Worm (Caenorhabditis elegans) whole organism, young adult: Measurements from ENCODE around the gene srr-9.
A peak's percentile ranks its signal among the peaks of the same experiment; 100 is the strongest.

Experiments
- B0035.1 ChIP-seq: sonication (generic microtip); optimal IDR thresholded peaks from 2 replicates; lab custom pipeline; 2016; ENCODE audit warnings: missing genetic modification characterization, mild to moderate bottlenecking, missing compliant biosample characterization, missing genotype, missing genetic modification reagents
- B0261.1 ChIP-seq: sonication (generic microtip); optimal IDR thresholded peaks from 2 replicates; lab custom pipeline; 2016; ENCODE audit warnings: mild to moderate bottlenecking, missing genetic modification characterization, moderate library complexity, missing compliant biosample characterization
- D2030.7 ChIP-seq: fragments of 200-800 bp; sonication (Bioruptor generic); IDR thresholded peaks from 2 replicates; pipeline ENCODE4 v1.3.6; 2022; ENCODE audit warnings: missing genetic modification reagents, missing genetic modification characterization, missing compliant biosample characterization
- F10E7.11 ChIP-seq: sonication (generic microtip); optimal IDR thresholded peaks from 2 replicates; lab custom pipeline; 2017; ENCODE audit warnings: mild to moderate bottlenecking, missing genetic modification characterization, moderate library complexity, missing compliant biosample characterization
- F37B4.10 ChIP-seq: fragments of 200-800 bp; sonication (Bioruptor generic); IDR thresholded peaks from 2 replicates; pipeline ENCODE4 v1.3.6; 2022; ENCODE audit warnings: missing genetic modification characterization, missing compliant biosample characterization
- F39B2.1 ChIP-seq: fragments of 200-800 bp; sonication (Bioruptor generic); IDR thresholded peaks from 2 replicates; pipeline ENCODE4 v1.3.6; 2022; ENCODE audit warnings: missing genetic modification reagents, missing genetic modification characterization, missing compliant biosample characterization
- F49E8.2 ChIP-seq: sonication (generic microtip); optimal IDR thresholded peaks from 3 replicates; lab custom pipeline; 2017; ENCODE audit warnings: missing genetic modification characterization, mild to moderate bottlenecking, missing compliant biosample characterization, antibody characterized with exemption, moderate library complexity; ENCODE audit not compliant: insufficient read depth
- F52B5.7 ChIP-seq: sonication (generic microtip); optimal IDR thresholded peaks from 2 replicates; lab custom pipeline; 2016; ENCODE audit warnings: mild to moderate bottlenecking, missing genetic modification characterization, missing compliant biosample characterization
- F55B11.4 ChIP-seq: sonication (generic microtip); optimal IDR thresholded peaks from 2 replicates; lab custom pipeline; 2016; ENCODE audit warnings: missing compliant biosample characterization, missing genetic modification characterization, borderline replicate concordance; ENCODE audit not compliant: insufficient read depth
- K12H6.12 ChIP-seq: fragments of 200-800 bp; sonication (Bioruptor generic); optimal IDR thresholded peaks from 2 replicates; lab custom pipeline; 2018; ENCODE audit warnings: mild to moderate bottlenecking, missing genetic modification characterization, missing compliant biosample characterization
- T07F8.4 ChIP-seq: sonication (generic microtip); optimal IDR thresholded peaks from 2 replicates; lab custom pipeline; 2016; ENCODE audit warnings: mild to moderate bottlenecking, missing genetic modification characterization, moderate library complexity, missing compliant biosample characterization
- Y53G8AR.9 ChIP-seq: fragments of 200-800 bp; sonication (Bioruptor generic); conservative IDR thresholded peaks from 2 replicates; pipeline ENCODE4 v1.3.6; 2022; ENCODE audit warnings: missing genetic modification reagents, missing genetic modification characterization, missing compliant biosample characterization
- Y67H2A.10 ChIP-seq: fragments of 200-800 bp; sonication (Bioruptor generic); conservative IDR thresholded peaks from 2 replicates; pipeline ENCODE4 v1.3.6; 2022; ENCODE audit warnings: missing genetic modification reagents, missing genetic modification characterization, missing compliant biosample characterization
- akir-1 ChIP-seq: fragments of 200-800 bp; sonication (Bioruptor generic); optimal IDR thresholded peaks from 2 replicates; lab custom pipeline; 2018; ENCODE audit warnings: mild to moderate bottlenecking, missing genetic modification characterization, moderate library complexity, missing compliant biosample characterization
- attf-3 ChIP-seq: fragments of 200-800 bp; sonication (Bioruptor generic); conservative IDR thresholded peaks from 2 replicates; pipeline ENCODE4 v1.3.6; 2022; ENCODE audit warnings: missing genetic modification reagents, missing genetic modification characterization, missing compliant biosample characterization
- bed-1 ChIP-seq: fragments of 200-800 bp; sonication (Bioruptor generic); IDR thresholded peaks from 2 replicates; pipeline ENCODE4 v1.3.6; 2022; ENCODE audit warnings: missing genetic modification reagents, missing genetic modification characterization, missing compliant biosample characterization
- bed-2 ChIP-seq: fragments of 200-800 bp; sonication (Bioruptor generic); IDR thresholded peaks from 2 replicates; pipeline ENCODE4 v1.3.6; 2022; ENCODE audit warnings: missing genetic modification reagents, missing genetic modification characterization, missing compliant biosample characterization
- cebp-1 ChIP-seq, 2 experiments: fragments of 200-800 bp in 1 of 2; sonication (Bioruptor generic) in 1 of 2; sonication (generic microtip) in 1 of 2; IDR thresholded peaks in 1 of 2; optimal IDR thresholded peaks in 1 of 2; 2 replicates each; pipeline versions ENCODE4 v1.3.6 to Lab custom; 2017 to 2022; ENCODE audit warnings: missing compliant biosample characterization in 2 of 2, missing genetic modification characterization in 2 of 2, mild to moderate bottlenecking in 1 of 2, missing genetic modification reagents in 1 of 2, moderate library complexity in 1 of 2
- cebp-2 ChIP-seq: fragments of 200-800 bp; sonication (Bioruptor generic); IDR thresholded peaks from 2 replicates; pipeline ENCODE4 v1.3.6; 2022; ENCODE audit warnings: missing genetic modification characterization, missing compliant biosample characterization
- ceh-100 ChIP-seq: fragments of 200-800 bp; sonication (Bioruptor generic); IDR thresholded peaks from 2 replicates; pipeline ENCODE4 v1.3.6; 2022; ENCODE audit warnings: missing genetic modification reagents, missing genetic modification characterization, missing compliant biosample characterization
- ceh-27 ChIP-seq: fragments of 200-800 bp; sonication (Bioruptor generic); optimal IDR thresholded peaks from 2 replicates; lab custom pipeline; 2018; ENCODE audit warnings: mild to moderate bottlenecking, missing genetic modification characterization, moderate library complexity, missing compliant biosample characterization
- ceh-79 ChIP-seq: sonication (generic microtip); optimal IDR thresholded peaks from 2 replicates; lab custom pipeline; 2017; ENCODE audit warnings: mild to moderate bottlenecking, missing genetic modification characterization, missing compliant biosample characterization
- ceh-91 ChIP-seq: fragments of 200-800 bp; sonication (Bioruptor generic); IDR thresholded peaks from 2 replicates; pipeline ENCODE4 v1.3.6; 2022; ENCODE audit warnings: missing genetic modification reagents, missing genetic modification characterization, missing compliant biosample characterization
- die-1 ChIP-seq: sonication (generic microtip); optimal IDR thresholded peaks from 2 replicates; lab custom pipeline; 2016; ENCODE audit warnings: missing genotype, mild to moderate bottlenecking, missing genetic modification characterization, missing compliant biosample characterization
- dpl-1 ChIP-seq: fragments of 150-350 bp; optimal IDR thresholded peaks from 2 replicates; lab custom pipeline; 2014; ENCODE audit warnings: missing biosample characterization, missing genetic modification reagents, missing genetic modification characterization
- egl-18 ChIP-seq: fragments of 200-800 bp; sonication (Bioruptor generic); IDR thresholded peaks from 2 replicates; pipeline ENCODE4 v1.3.6; 2022; ENCODE audit warnings: missing genetic modification reagents, missing genetic modification characterization, missing compliant biosample characterization
- egrh-3 ChIP-seq: fragments of 200-800 bp; sonication (Bioruptor generic); IDR thresholded peaks from 2 replicates; pipeline ENCODE4 v1.3.6; 2022; ENCODE audit warnings: missing genetic modification reagents, missing genetic modification characterization, missing compliant biosample characterization
- ets-4 ChIP-seq: fragments of 200-800 bp; sonication (Bioruptor generic); optimal IDR thresholded peaks from 2 replicates; lab custom pipeline; 2018; ENCODE audit warnings: mild to moderate bottlenecking, missing genetic modification characterization, missing compliant biosample characterization
- hsf-1 ChIP-seq: fragments of 200-800 bp; sonication (Bioruptor generic); IDR thresholded peaks from 2 replicates; pipeline ENCODE4 v1.3.6; 2022; ENCODE audit warnings: missing genetic modification reagents, missing genetic modification characterization, missing compliant biosample characterization
- let-607 ChIP-seq, 2 experiments: fragments of 200-800 bp in 1 of 2; sonication (Bioruptor generic) in 1 of 2; sonication (generic microtip) in 1 of 2; optimal IDR thresholded peaks; 2 replicates each; lab custom pipeline; 2016 to 2018; ENCODE audit warnings: mild to moderate bottlenecking in 2 of 2, missing compliant biosample characterization in 2 of 2, missing genetic modification characterization in 2 of 2, moderate library complexity in 2 of 2, missing genotype in 1 of 2
- madf-6 ChIP-seq: fragments of 200-800 bp; sonication (Bioruptor generic); IDR thresholded peaks from 2 replicates; pipeline ENCODE4 v1.3.6; 2022; ENCODE audit warnings: missing genetic modification reagents, missing genetic modification characterization, missing compliant biosample characterization
- mcd-1 ChIP-seq: fragments of 200-800 bp; sonication (Bioruptor generic); IDR thresholded peaks from 2 replicates; pipeline ENCODE4 v1.3.6; 2022; ENCODE audit warnings: missing genetic modification reagents, missing genetic modification characterization, missing compliant biosample characterization
- mel-28 ChIP-seq: sonication (generic microtip); optimal IDR thresholded peaks from 2 replicates; lab custom pipeline; 2016; ENCODE audit warnings: borderline replicate concordance, mild to moderate bottlenecking, missing genetic modification characterization, missing compliant biosample characterization
- nhr-120 ChIP-seq: fragments of 200-800 bp; sonication (Bioruptor generic); IDR thresholded peaks from 2 replicates; pipeline ENCODE4 v1.3.6; 2022; ENCODE audit warnings: missing genetic modification characterization, missing compliant biosample characterization
- nhr-179 ChIP-seq: sonication (generic microtip); optimal IDR thresholded peaks from 2 replicates; lab custom pipeline; 2016; ENCODE audit warnings: mild to moderate bottlenecking, missing genetic modification characterization, missing compliant biosample characterization
- nhr-27 ChIP-seq: fragments of 200-800 bp; sonication (Bioruptor generic); optimal IDR thresholded peaks from 2 replicates; lab custom pipeline; 2018; ENCODE audit warnings: mild to moderate bottlenecking, missing genetic modification characterization, moderate library complexity, missing compliant biosample characterization
- repo-1 ChIP-seq: sonication (generic microtip); optimal IDR thresholded peaks from 2 replicates; lab custom pipeline; 2017; ENCODE audit warnings: mild to moderate bottlenecking, missing genetic modification characterization, missing compliant biosample characterization
- sea-2 ChIP-seq: fragments of 200-800 bp; sonication (Bioruptor generic); IDR thresholded peaks from 2 replicates; pipeline ENCODE4 v1.3.6; 2022; ENCODE audit warnings: missing genetic modification characterization, missing compliant biosample characterization
- snpc-1.3 ChIP-seq: sonication (generic microtip); optimal IDR thresholded peaks from 2 replicates; lab custom pipeline; 2017; ENCODE audit warnings: missing genetic modification characterization, mild to moderate bottlenecking, missing compliant biosample characterization, antibody characterized with exemption, moderate library complexity, missing genotype, missing genetic modification reagents; ENCODE audit not compliant: insufficient read depth
- sptf-2 ChIP-seq: fragments of 200-800 bp; sonication (Bioruptor generic); optimal IDR thresholded peaks from 2 replicates; lab custom pipeline; 2018; ENCODE audit warnings: mild to moderate bottlenecking, missing genetic modification characterization, missing compliant biosample characterization
- tbp1 ChIP-seq: fragments of 200-800 bp; sonication (Bioruptor generic); optimal IDR thresholded peaks from 2 replicates; lab custom pipeline; 2018; ENCODE audit warnings: mild to moderate bottlenecking, missing genetic modification characterization, missing compliant biosample characterization
- unc-130 ChIP-seq: sonication (generic microtip); optimal IDR thresholded peaks from 2 replicates; lab custom pipeline; 2016; ENCODE audit warnings: missing genetic modification reagents, missing genetic modification characterization, missing compliant biosample characterization
- xnd-1 ChIP-seq: sonication (generic microtip); optimal IDR thresholded peaks from 2 replicates; lab custom pipeline; 2016; ENCODE audit warnings: missing genotype, missing genetic modification reagents, missing genetic modification characterization, missing compliant biosample characterization
- zim-3 ChIP-seq: sonication (generic microtip); optimal IDR thresholded peaks from 2 replicates; lab custom pipeline; 2017; ENCODE audit warnings: mild to moderate bottlenecking, missing genetic modification characterization, moderate library complexity, missing compliant biosample characterization
- ztf-18 ChIP-seq: sonication (generic microtip); optimal IDR thresholded peaks from 2 replicates; lab custom pipeline; 2016; ENCODE audit warnings: missing genotype, mild to moderate bottlenecking, missing genetic modification characterization, missing compliant biosample characterization
- ztf-22 ChIP-seq: fragments of 200-800 bp; sonication (Bioruptor generic); optimal IDR thresholded peaks from 2 replicates; lab custom pipeline; 2018; ENCODE audit warnings: mild to moderate bottlenecking, missing genetic modification characterization, moderate library complexity, missing compliant biosample characterization
- ztf-6 ChIP-seq: fragments of 200-800 bp; sonication (Bioruptor generic); IDR thresholded peaks from 2 replicates; pipeline ENCODE4 v1.3.6; 2022; ENCODE audit warnings: missing genetic modification reagents, missing genetic modification characterization, missing compliant biosample characterization

Gene srr-9

DNA sequence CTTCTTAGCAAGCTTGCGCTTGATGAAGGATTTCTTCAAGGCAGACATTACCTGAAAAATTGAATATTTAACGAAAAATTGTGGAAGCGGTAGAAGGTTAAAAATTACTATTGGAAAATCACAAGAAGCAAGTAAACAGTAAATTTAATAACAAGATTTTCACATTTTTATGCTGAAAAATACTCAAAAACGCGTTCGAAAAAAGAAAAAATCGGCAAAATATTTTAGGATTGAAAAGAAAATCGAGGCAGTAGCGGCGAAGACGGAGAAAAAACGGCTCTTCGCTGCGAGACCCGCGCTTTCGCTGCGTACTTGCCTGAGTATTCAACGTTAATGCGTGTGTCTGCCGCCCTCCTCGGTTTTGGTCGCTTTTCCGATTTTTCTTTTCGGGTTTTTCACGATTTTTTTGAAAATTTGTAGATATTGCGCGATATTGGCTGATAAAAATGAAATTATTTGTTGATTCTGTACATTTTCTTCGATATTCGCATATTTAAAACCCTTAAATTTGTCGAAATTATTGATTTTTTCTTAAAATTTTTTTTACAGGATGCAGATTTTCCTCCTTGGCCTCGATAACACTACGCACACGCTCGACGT is 38.3 kb downstream of the srr-9 start, which contains the start of the genes rpl-39 and rps-30 (continued):
- TF ChIP-seq zim-3 (tag; lab: Kevin White, UChicago): no peak
- no peak for TF ChIP-seq xnd-1 (tag; lab: Kevin White, UChicago)
- no peak for TF ChIP-seq ets-4
- no peak for TF ChIP-seq mel-28 (tag; lab: Kevin White, UChicago)
- no peak for TF ChIP-seq nhr-120 (GFP tag; lab: Robert Waterston, UW)
- TF ChIP-seq nhr-179 (tag; lab: Kevin White, UChicago): no peak
- TF ChIP-seq bed-1: no peak
- TF ChIP-seq B0261.1: no peak
- peak; percentile 46; the same call in 1 of the 2 replicates for TF ChIP-seq madf-6 (GFP tag; lab: Robert Waterston, UW)
- peak; percentile 74 for TF ChIP-seq D2030.7
- no peak for TF ChIP-seq dpl-1 (GFP tag; lab: Kevin White, UChicago)
- TF ChIP-seq attf-3 (GFP tag; lab: Robert Waterston, UW): 0 out of 2 replicates have a peak, but pooled peaks have one; percentile 27
- TF ChIP-seq F55B11.4 (tag; lab: Kevin White, UChicago): no peak
- no peak for TF ChIP-seq sptf-2 (GFP tag; lab: Kevin White, UChicago)
- no peak for TF ChIP-seq die-1
- no peak for TF ChIP-seq ceh-79 (tag; lab: Kevin White, UChicago)
- TF ChIP-seq K12H6.12 (tag; lab: Kevin White, UChicago): no peak
- no peak for TF ChIP-seq B0035.1 (tag; lab: Kevin White, UChicago)
- no peak for TF ChIP-seq F52B5.7 (tag; lab: Kevin White, UChicago)
- no peak for TF ChIP-seq ztf-22
- TF ChIP-seq egrh-3 (GFP tag; lab: Robert Waterston, UW): peak; percentile 34; the same call in 1 of the 2 replicates
- TF ChIP-seq repo-1 (tag; lab: Kevin White, UChicago): no peak
- TF ChIP-seq let-607 (tag; optimal IDR thresholded peaks at IDR 0.05; lab: Kevin White, UChicago): peak in 1 of 2 experiments; percentile 22
- TF ChIP-seq akir-1 (GFP tag; lab: Kevin White, UChicago): no peak
- TF ChIP-seq nhr-27 (tag; lab: Kevin White, UChicago): no peak
- no peak for TF ChIP-seq ztf-6 (GFP tag; lab: Robert Waterston, UW)
- TF ChIP-seq mcd-1: peak; percentile 80
- TF ChIP-seq unc-130 (GFP tag; lab: Kevin White, UChicago): no peak
- TF ChIP-seq F49E8.2 (tag; lab: Kevin White, UChicago): peak; percentile 40
- no peak for TF ChIP-seq F39B2.1 (GFP tag; lab: Robert Waterston, UW)
- peak; percentile 62; the same call in 1 of the 2 replicates for TF ChIP-seq hsf-1
- TF ChIP-seq ztf-18 (tag; lab: Kevin White, UChicago): no peak
- no peak for TF ChIP-seq sea-2 (GFP tag; lab: Robert Waterston, UW)
- no peak for TF ChIP-seq F10E7.11 (tag; lab: Kevin White, UChicago)
- peak; percentile 56 for TF ChIP-seq tbp1 (GFP tag; lab: Kevin White, UChicago)
- no peak for TF ChIP-seq egl-18 (GFP tag; lab: Robert Waterston, UW)
- TF ChIP-seq ceh-91 (GFP tag; lab: Robert Waterston, UW): peak; percentile 78
- TF ChIP-seq Y67H2A.10: peak; percentile 53; the same call in 1 of the 2 replicates
- TF ChIP-seq F37B4.10 (GFP tag; lab: Robert Waterston, UW): no peak
- TF ChIP-seq ceh-27 (GFP tag; lab: Kevin White, UChicago): peak; percentile 59
- TF ChIP-seq snpc-1.3 (tag; lab: Kevin White, UChicago): peak; percentile 56
- no peak for TF ChIP-seq cebp-2 (GFP tag; lab: Robert Waterston, UW)
- no peak for TF ChIP-seq T07F8.4 (tag; lab: Kevin White, UChicago)
- TF ChIP-seq cebp-1 (GFP tag; IDR thresholded peaks at IDR 0.05; lab: Robert Waterston, UW): peak; percentile 24; the same call in 1 of the 2 replicates
- peak; percentile 67 for TF ChIP-seq cebp-1 (tag; optimal IDR thresholded peaks at IDR 0.05; lab: Kevin White, UChicago)
- no peak for TF ChIP-seq bed-2 (GFP tag; lab: Robert Waterston, UW)
- peak; percentile 42 for TF ChIP-seq ceh-100 (GFP tag; lab: Robert Waterston, UW)
- TF ChIP-seq Y53G8AR.9 (GFP tag; lab: Robert Waterston, UW): no peak
